Worm (Caenorhabditis elegans): ENCODE data around the gene Y46G5A.23.

Y46G5A.23 gene

ce11 chrII:12806602-12807182 is 22.1 kb downstream of the Y46G5A.23 start, which contains the start of gene spds-1:
Gene spds-1 (plus strand): TSS chrII:12806899.
- TF ChIP-seq sox-4 (tag; optimal IDR thresholded peaks at IDR 0.05): no peak
- TF ChIP-seq elt-2 (tag; optimal IDR thresholded peaks at IDR 0.05): peak; percentile 76

ce11 chrII:12805765-12806384 is 22.9 kb downstream of the Y46G5A.23 start:
- TF ChIP-seq ceh-31 (tag; optimal IDR thresholded peaks at IDR 0.05) (peak; percentile 39), nfya-1 (tag; optimal IDR thresholded peaks at IDR 0.05) (peak; percentile 30), mec-3 (tag; optimal IDR thresholded peaks at IDR 0.05; ENCODE audit: borderline replicate concordance) (no peak), unc-42 (tag; optimal IDR thresholded peaks at IDR 0.05) (peak; percentile 10), ref-2 (tag; optimal IDR thresholded peaks at IDR 0.05) (peak; percentile 51), sox-2 (GFP tag; IDR thresholded peaks at IDR 0.05) (peak; percentile 16; the same call in 1 of the 2 replicates), pag-3 (tag; optimal IDR thresholded peaks at IDR 0.05; ENCODE audit: borderline replicate concordance) (no peak), hlh-6 (tag; optimal IDR thresholded peaks at IDR 0.05) (peak; percentile 60)

- TF ChIP-seq ceh-2 (tag; optimal IDR thresholded peaks at IDR 0.05) (no peak), ceh-48 (tag; optimal IDR thresholded peaks at IDR 0.05) (peak; percentile 64)
These were observed 23.6 kb downstream of the Y46G5A.23 start, which contains the start of the genes Y46G5A.18 and Y46G5A.47 for ce11 chrII:12805161-12805560. Gene Y46G5A.18 (minus strand): TSS chrII:12805261. Gene Y46G5A.47 (minus strand): TSS chrII:12805306.

ce11 chrII:12799927-12800522 is 28.7 kb downstream of the Y46G5A.23 start:
- TF ChIP-seq eyg-1 (tag; optimal IDR thresholded peaks at IDR 0.05) (no peak), ama-1 (optimal IDR thresholded peaks at IDR 0.05) (no peak), rnt-1 (tag; optimal IDR thresholded peaks at IDR 0.05) (peak; percentile 24), nfya-1 (tag; optimal IDR thresholded peaks at IDR 0.05) (peak; percentile 2)

- TF ChIP-seq unc-42 (tag; optimal IDR thresholded peaks at IDR 0.05) (no peak), nhr-232 (tag; optimal IDR thresholded peaks at IDR 0.05) (no peak), zip-5 (tag; optimal IDR thresholded peaks at IDR 0.05) (no peak), fkh-10 (GFP tag; optimal IDR thresholded peaks at IDR 0.05) (no peak), sox-4 (tag; optimal IDR thresholded peaks at IDR 0.05) (no peak), C08G9.2 (tag; optimal IDR thresholded peaks at IDR 0.05) (no peak), odd-2 (tag; optimal IDR thresholded peaks at IDR 0.05) (no peak), pha-4 (tag; optimal IDR thresholded peaks at IDR 0.05) (no peak), madf-2 (tag; optimal IDR thresholded peaks at IDR 0.05) (no peak)
These were observed 29.4 kb downstream of the Y46G5A.23 start for ce11 chrII:12799364-12799763.

- peak; percentile 77 for TF ChIP-seq hlh-6 (tag; optimal IDR thresholded peaks at IDR 0.05)
- TF ChIP-seq fkh-6 (tag; optimal IDR thresholded peaks at IDR 0.05): no peak
- TF ChIP-seq hlh-15 (tag; optimal IDR thresholded peaks at IDR 0.05): no peak
- TF ChIP-seq odd-2 (tag; optimal IDR thresholded peaks at IDR 0.05): peak; percentile 7
- peak; percentile 34 for TF ChIP-seq madf-2 (tag; optimal IDR thresholded peaks at IDR 0.05)
- TF ChIP-seq ceh-31 (tag; optimal IDR thresholded peaks at IDR 0.05): peak; percentile 40
- no peak for TF ChIP-seq pros-1 (tag; optimal IDR thresholded peaks at IDR 0.05)
- TF ChIP-seq C38D4.7 (GFP tag; optimal IDR thresholded peaks at IDR 0.05): no peak
- TF ChIP-seq F13H6.1 (tag; optimal IDR thresholded peaks at IDR 0.05): no peak
- TF ChIP-seq pqm-1 (tag; optimal IDR thresholded peaks at IDR 0.05): peak; percentile 10
- no peak for TF ChIP-seq lim-6 (tag; optimal IDR thresholded peaks at IDR 0.05)
- TF ChIP-seq nfya-1 (tag; optimal IDR thresholded peaks at IDR 0.05): peak; percentile 38
- TF ChIP-seq elt-2 (tag; optimal IDR thresholded peaks at IDR 0.05): peak; percentile 72
- TF ChIP-seq dve-1 (tag; optimal IDR thresholded peaks at IDR 0.05): no peak
- no peak for TF ChIP-seq eyg-1 (tag; optimal IDR thresholded peaks at IDR 0.05)
- no peak for TF ChIP-seq che-1 (tag; optimal IDR thresholded peaks at IDR 0.05)
- TF ChIP-seq ceh-6 (GFP tag; optimal IDR thresholded peaks at IDR 0.05): no peak
- peak; percentile 66 for TF ChIP-seq ceh-18 (tag; optimal IDR thresholded peaks at IDR 0.05)
- TF ChIP-seq hlh-30 (tag; optimal IDR thresholded peaks at IDR 0.05; ENCODE audit: insufficient read depth): peak; percentile 90
- peak; percentile 21 for TF ChIP-seq ceh-14 (tag; optimal IDR thresholded peaks at IDR 0.05)
- TF ChIP-seq ref-2 (tag; optimal IDR thresholded peaks at IDR 0.05): peak; percentile 63
- TF ChIP-seq rnt-1 (tag; optimal IDR thresholded peaks at IDR 0.05): peak; percentile 55
- peak; percentile 71 for TF ChIP-seq tbx-2 (tag; optimal IDR thresholded peaks at IDR 0.05)
- TF ChIP-seq unc-55 (GFP tag; optimal IDR thresholded peaks at IDR 0.05): peak; percentile 13
- TF ChIP-seq sdc-2 (tag; optimal IDR thresholded peaks at IDR 0.05): no peak
- TF ChIP-seq zip-5 (tag; optimal IDR thresholded peaks at IDR 0.05): no peak
These were observed 29.9 kb downstream of the Y46G5A.23 start for ce11 chrII:12798814-12799213.
